Fruit fly (Drosophila melanogaster) S2 (cell line): ENCODE data around the gene CG10479.

Experiments
- CG8478 ChIP-seq: fragments of >200 bp; optimal IDR thresholded peaks from 2 replicates; lab custom pipeline; 2018
- CTCF ChIP-seq, 2 experiments: fragments of >200 bp; optimal IDR thresholded peaks; 2 replicates each; lab custom pipeline; 2018

CG10479 gene

DNA sequence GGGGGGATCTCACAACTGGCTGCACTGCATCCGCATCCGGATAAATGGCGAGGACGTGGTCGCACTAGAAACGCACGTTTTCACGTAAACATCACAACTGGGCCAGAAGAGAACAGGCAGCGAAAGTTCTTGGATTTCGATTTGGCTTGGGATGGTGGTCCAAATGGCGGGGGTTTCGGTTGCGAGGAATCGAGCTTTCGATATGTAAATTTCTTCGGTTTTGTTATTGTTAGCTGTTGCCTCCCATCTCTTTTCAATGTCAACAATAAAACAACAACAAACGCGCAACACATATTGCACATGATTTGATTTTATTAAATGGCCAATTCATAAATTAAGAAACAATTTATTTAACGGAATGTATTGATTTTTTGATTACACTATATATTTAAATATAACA lies 54.6 kb downstream of the CG10479 start, which contains the start of gene PXo:
PXo (minus strand) TSS at position 101 of the 400 bp plus-strand sequence.
- no peak for TF ChIP-seq CG8478 (lab: Kevin White, UChicago)
- TF ChIP-seq CTCF (optimal IDR thresholded peaks at IDR 0.05; lab: Kevin White, UChicago), result no peak

DNA sequence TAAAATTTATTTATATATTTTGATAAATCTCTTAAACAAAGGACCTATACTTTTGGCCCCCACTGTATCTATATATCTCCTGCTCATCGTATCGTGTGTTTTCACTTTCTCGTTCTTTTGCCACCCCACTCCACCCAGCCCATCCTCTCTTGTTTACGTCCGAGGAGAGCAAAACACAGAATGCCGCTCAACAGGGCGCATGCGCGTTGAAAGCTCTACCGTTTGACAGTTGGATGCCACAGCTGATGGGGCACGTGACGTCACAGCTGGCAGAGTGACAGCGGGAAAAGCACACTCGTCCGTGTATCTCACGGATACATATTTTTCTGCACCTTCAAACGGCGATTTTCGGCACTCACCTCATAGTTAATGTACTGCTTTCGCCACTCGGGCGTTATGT lies 55.0 kb downstream of the CG10479 start:
- TF ChIP-seq CG8478 (lab: Kevin White, UChicago), result no peak
- TF ChIP-seq CTCF (optimal IDR thresholded peaks at IDR 0.05; lab: Kevin White, UChicago), result no peak
